Worm (Caenorhabditis elegans) whole organism, L4 larva: ENCODE measurements around the gene R10E9.4.
A peak's percentile ranks its signal among the peaks of the same experiment; 100 is the strongest.

Experiments
- F26F4.8 ChIP-seq: fragments of 200-800 bp; sonication (Bioruptor generic); conservative IDR thresholded peaks from 2 replicates; pipeline ENCODE4 v1.3.6; 2022; ENCODE audit warnings: missing genetic modification characterization, missing compliant biosample characterization
- F44E2.7 ChIP-seq: fragments of 200-800 bp; sonication (Bioruptor generic); IDR thresholded peaks from 2 replicates; pipeline ENCODE4 v2.1.2; 2022; ENCODE audit warnings: missing genetic modification characterization, missing compliant biosample characterization
- T20F7.1 ChIP-seq: fragments of 200-800 bp; sonication (Bioruptor generic); optimal IDR thresholded peaks from 2 replicates; lab custom pipeline; 2018; ENCODE audit warnings: mild to moderate bottlenecking, missing genetic modification characterization, missing compliant biosample characterization
- Y5F2A.4 ChIP-seq: fragments of 200-800 bp; sonication (Bioruptor generic); optimal IDR thresholded peaks from 2 replicates; lab custom pipeline; 2018; ENCODE audit warnings: mild to moderate bottlenecking, missing genetic modification characterization, missing compliant biosample characterization
- aha-1 ChIP-seq: fragments of 150-350 bp; peaks from one replicate; lab custom pipeline; 2014; ENCODE audit warnings: missing biosample characterization, missing genetic modification characterization
- aly-2 ChIP-seq: sonication (generic microtip); optimal IDR thresholded peaks from 2 replicates; lab custom pipeline; 2018; ENCODE audit warnings: missing biosample characterization, missing genetic modification characterization
- attf-4 ChIP-seq: sonication (generic microtip); optimal IDR thresholded peaks from 3 replicates; lab custom pipeline; 2017; ENCODE audit warnings: missing biosample characterization, missing genetic modification characterization
- ceh-44 ChIP-seq: fragments of 200-800 bp; sonication (Bioruptor generic); IDR thresholded peaks from 2 replicates; pipeline ENCODE4 v1.3.6; 2022; ENCODE audit warnings: missing genetic modification reagents, missing genetic modification characterization, missing compliant biosample characterization
- ceh-82 ChIP-seq: sonication (generic microtip); optimal IDR thresholded peaks from 2 replicates; lab custom pipeline; 2017; ENCODE audit warnings: missing biosample characterization, missing genetic modification characterization
- ces-1 ChIP-seq: fragments of 150-350 bp; sonication (generic microtip); optimal IDR thresholded peaks from 4 replicates; lab custom pipeline; 2014; ENCODE audit warnings: missing biosample characterization, missing genetic modification reagents, missing genetic modification characterization
- daf-19 ChIP-seq: fragments of 200-800 bp; sonication (Bioruptor generic); conservative IDR thresholded peaks from 2 replicates; pipeline ENCODE4 v1.3.6; 2022; ENCODE audit warnings: missing genetic modification characterization, missing compliant biosample characterization
- daf-8 ChIP-seq: fragments of 200-800 bp; sonication (Bioruptor generic); IDR thresholded peaks from 2 replicates; pipeline ENCODE4 v1.3.6; 2022; ENCODE audit warnings: missing genetic modification characterization, missing compliant biosample characterization
- dmd-6 ChIP-seq: fragments of 200-800 bp; sonication (Bioruptor generic); IDR thresholded peaks from 2 replicates; pipeline ENCODE4 v1.3.6; 2022; ENCODE audit warnings: missing genetic modification reagents, missing genetic modification characterization, missing compliant biosample characterization
- dmd-8 ChIP-seq: fragments of 200-800 bp; sonication (Bioruptor generic); IDR thresholded peaks from 2 replicates; pipeline ENCODE4 v1.3.6; 2022; ENCODE audit warnings: missing genetic modification characterization, missing compliant biosample characterization
- dmd-9 ChIP-seq: fragments of 200-800 bp; sonication (Bioruptor generic); IDR thresholded peaks from 2 replicates; pipeline ENCODE4 v1.3.6; 2022; ENCODE audit warnings: missing genetic modification reagents, missing genetic modification characterization, missing compliant biosample characterization
- duxl-1 ChIP-seq: sonication (generic microtip); optimal IDR thresholded peaks from 2 replicates; lab custom pipeline; 2016; ENCODE audit warnings: mild to moderate bottlenecking, missing genetic modification characterization, moderate library complexity, missing compliant biosample characterization; ENCODE audit not compliant: poor library complexity
- egl-27 ChIP-seq: sonication (generic microtip); optimal IDR thresholded peaks from 3 replicates; lab custom pipeline; 2017; ENCODE audit warnings: missing biosample characterization, missing genetic modification reagents, missing genetic modification characterization
- egl-43 ChIP-seq: fragments of 200-800 bp; sonication (Bioruptor generic); IDR thresholded peaks from 2 replicates; pipeline ENCODE4 v1.3.6; 2022; ENCODE audit warnings: missing genetic modification reagents, missing genetic modification characterization, missing compliant biosample characterization
- hlh-11 ChIP-seq: fragments of 200-800 bp; sonication (Bioruptor generic); optimal IDR thresholded peaks from 2 replicates; lab custom pipeline; 2018; ENCODE audit warnings: mild to moderate bottlenecking, missing genetic modification characterization, missing compliant biosample characterization
- hlh-30 ChIP-seq: sonication (generic microtip); optimal IDR thresholded peaks from 2 replicates; lab custom pipeline; 2017; ENCODE audit warnings: antibody characterized with exemption, mild to moderate bottlenecking, missing genetic modification characterization, missing compliant biosample characterization; ENCODE audit not compliant: insufficient read depth
- hmg-1.1 ChIP-seq: fragments of 200-800 bp; sonication (Bioruptor generic); IDR thresholded peaks from 2 replicates; pipeline ENCODE4 v1.3.6; 2022; ENCODE audit warnings: missing genetic modification reagents, missing genetic modification characterization, missing compliant biosample characterization
- lin-29 ChIP-seq: fragments of 200-800 bp; sonication (Bioruptor generic); IDR thresholded peaks from 2 replicates; pipeline ENCODE4 v1.3.6; 2022; ENCODE audit warnings: missing genetic modification reagents, missing genetic modification characterization, missing compliant biosample characterization
- lin-38 ChIP-seq: fragments of 200-800 bp; sonication (Bioruptor generic); IDR thresholded peaks from 2 replicates; pipeline ENCODE4 v1.3.6; 2022; ENCODE audit warnings: missing genetic modification reagents, missing genetic modification characterization, missing compliant biosample characterization
- mdl-1 ChIP-seq, 2 experiments: fragments of 150-350 bp in 1 of 2; sonication (generic microtip) in 1 of 2; optimal IDR thresholded peaks; 2 replicates each; lab custom pipeline; 2014 to 2017; ENCODE audit warnings: missing biosample characterization in 2 of 2, missing genetic modification characterization in 2 of 2
- mep-1 ChIP-seq: fragments of 150-350 bp; sonication (generic microtip); optimal IDR thresholded peaks from 3 replicates; lab custom pipeline; 2014; ENCODE audit warnings: missing biosample characterization, missing genetic modification characterization
- mxl-2 ChIP-seq: fragments of 200-800 bp; sonication (Bioruptor generic); conservative IDR thresholded peaks from 2 replicates; pipeline ENCODE4 v1.3.6; 2022; ENCODE audit warnings: missing genetic modification reagents, missing genetic modification characterization, missing compliant biosample characterization
- nhr-102 ChIP-seq: sonication (generic microtip); optimal IDR thresholded peaks from 2 replicates; lab custom pipeline; 2016; ENCODE audit warnings: mild to moderate bottlenecking, missing genetic modification characterization, moderate library complexity, missing compliant biosample characterization
- nhr-25 ChIP-seq: sonication (generic microtip); optimal IDR thresholded peaks from 2 replicates; lab custom pipeline; 2017; ENCODE audit warnings: missing genetic modification characterization, mild to moderate bottlenecking, missing compliant biosample characterization, antibody characterized with exemption, moderate library complexity, borderline replicate concordance; ENCODE audit not compliant: insufficient read depth
- nhr-28 ChIP-seq: fragments of 150-350 bp; optimal IDR thresholded peaks from 2 replicates; lab custom pipeline; 2014; ENCODE audit warnings: missing biosample characterization, missing genetic modification characterization
- nhr-42 ChIP-seq: fragments of 200-800 bp; sonication (Bioruptor generic); IDR thresholded peaks from 2 replicates; pipeline ENCODE4 v1.3.6; 2022; ENCODE audit warnings: missing genetic modification characterization, missing compliant biosample characterization
- nhr-76 ChIP-seq: fragments of 150-350 bp; optimal IDR thresholded peaks from 2 replicates; lab custom pipeline; 2014; ENCODE audit warnings: missing biosample characterization, missing genetic modification characterization
- nhr-77 ChIP-seq: fragments of 150-350 bp; optimal IDR thresholded peaks from 2 replicates; lab custom pipeline; 2014; ENCODE audit warnings: missing biosample characterization, missing genetic modification characterization
- rbr-2 ChIP-seq: sonication (generic microtip); optimal IDR thresholded peaks from 2 replicates; lab custom pipeline; 2016; ENCODE audit warnings: missing genotype, missing genetic modification characterization, missing compliant biosample characterization
- sdz-12 ChIP-seq: fragments of 200-800 bp; sonication (Bioruptor generic); optimal IDR thresholded peaks from 2 replicates; lab custom pipeline; 2018; ENCODE audit warnings: mild to moderate bottlenecking, missing genetic modification characterization, missing compliant biosample characterization
- snpc-4 ChIP-seq: fragments of 150-350 bp; optimal IDR thresholded peaks from 2 replicates; lab custom pipeline; 2014; ENCODE audit warnings: missing biosample characterization, missing genetic modification characterization
- spr-3 ChIP-seq: fragments of 200-800 bp; sonication (Bioruptor generic); optimal IDR thresholded peaks from 2 replicates; lab custom pipeline; 2018; ENCODE audit warnings: mild to moderate bottlenecking, missing genetic modification characterization, missing compliant biosample characterization
- unc-130 ChIP-seq: sonication (generic microtip); optimal IDR thresholded peaks from 2 replicates; lab custom pipeline; 2016; ENCODE audit warnings: missing genetic modification reagents, missing genetic modification characterization, missing compliant biosample characterization
- unc-62 ChIP-seq, 3 experiments: fragments of 150-350 bp in 1 of 3; sonication (generic microtip); optimal IDR thresholded peaks in 2 of 3; peaks in 1 of 3; 1 replicate in 1 of 3; 2 replicates in 2 of 3; lab custom pipeline; 2014 to 2017; ENCODE audit warnings: missing biosample characterization in 3 of 3, missing genetic modification characterization in 3 of 3, missing genetic modification reagents in 3 of 3, missing genotype in 1 of 3
- zip-11 ChIP-seq: fragments of 200-800 bp; sonication (Bioruptor generic); IDR thresholded peaks from 2 replicates; pipeline ENCODE4 v1.3.6; 2022; ENCODE audit warnings: missing genetic modification characterization, missing compliant biosample characterization
- zip-2 ChIP-seq: fragments of 150-350 bp; optimal IDR thresholded peaks from 2 replicates; lab custom pipeline; 2014; ENCODE audit warnings: missing biosample characterization, missing genetic modification characterization
- ztf-7 ChIP-seq: fragments of 150-350 bp; optimal IDR thresholded peaks from 2 replicates; lab custom pipeline; 2014; ENCODE audit warnings: missing biosample characterization, missing genetic modification characterization

The R10E9.4 gene

ce11 chrIII:3959206-3959605 lies 13.4 kb downstream of the R10E9.4 start:
- peak; percentile 8 for TF ChIP-seq nhr-28
- TF ChIP-seq hlh-11: peak; percentile 20
- TF ChIP-seq nhr-102 (tag; lab: Kevin White, UChicago): no peak
- no peak for TF ChIP-seq aly-2 (tag; lab: Kevin White, UChicago)
- TF ChIP-seq hlh-30 (tag; lab: Kevin White, UChicago): peak; percentile 44
- peak; percentile 84 for TF ChIP-seq aha-1 (tag; lab: Kevin White, UChicago)
- no peak for TF ChIP-seq daf-8 (GFP tag; lab: Robert Waterston, UW)
- TF ChIP-seq egl-27 (tag; lab: Kevin White, UChicago): no peak
- peak in 1 of 2 experiments; percentile 25 for TF ChIP-seq mdl-1 (tag; optimal IDR thresholded peaks at IDR 0.05; lab: Kevin White, UChicago)
- peak; percentile 16; the same call in 1 of the 2 replicates for TF ChIP-seq dmd-6 (GFP tag; lab: Robert Waterston, UW)

DNA sequence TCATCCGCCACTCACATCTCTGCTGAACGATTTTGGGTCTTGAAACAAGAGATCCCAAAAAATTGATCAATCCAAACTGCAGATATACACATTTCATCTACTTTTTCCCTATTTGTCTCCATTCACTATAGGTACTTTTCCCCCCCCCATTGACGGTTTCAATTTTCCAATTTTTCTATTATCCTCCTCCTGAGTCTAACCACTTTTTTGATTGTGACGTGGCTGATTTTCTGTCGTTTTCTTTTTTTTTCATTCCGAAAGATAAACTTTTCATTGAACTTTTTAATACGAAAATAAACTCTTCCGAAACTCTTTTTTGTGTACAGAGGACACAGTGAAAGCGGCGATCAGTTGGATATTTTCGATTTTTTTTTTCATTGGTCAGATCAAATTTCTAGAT lies 14.7 kb downstream of the R10E9.4 start:
- TF ChIP-seq aha-1 (tag; lab: Kevin White, UChicago) (peak; percentile 60), unc-130 (no peak), lin-29 (GFP tag; lab: Robert Waterston, UW) (no peak)

DNA sequence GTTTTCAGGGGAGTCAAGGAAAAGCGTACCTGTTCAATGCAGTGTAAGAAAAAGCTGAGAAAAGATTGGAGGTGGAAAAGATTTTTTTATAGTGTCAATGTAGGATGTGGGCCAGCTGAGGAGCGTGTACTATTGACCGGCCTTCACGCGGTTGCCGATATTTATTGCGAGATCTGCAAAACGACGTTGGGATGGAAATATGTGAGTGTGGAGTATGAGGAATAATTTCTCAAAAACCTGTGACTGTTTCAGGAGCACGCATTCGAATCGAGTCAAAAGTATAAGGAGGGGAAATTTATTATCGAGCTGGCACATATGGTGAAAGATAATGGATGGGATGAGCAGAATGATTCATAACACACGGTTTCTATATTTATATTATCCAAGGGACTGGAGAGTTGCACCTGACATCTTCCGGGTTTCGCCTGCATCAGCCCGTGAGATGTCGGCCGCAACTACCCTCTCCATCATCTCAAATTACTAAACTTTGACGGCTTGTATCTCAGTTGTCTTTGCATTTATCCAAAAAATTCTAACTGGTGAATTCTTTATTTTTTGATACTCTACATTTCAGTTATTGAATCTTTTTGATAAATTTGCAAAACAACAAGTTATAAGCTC lies 15.4 kb downstream of the R10E9.4 start:
- TF ChIP-seq sdz-12 (GFP tag; lab: Kevin White, UChicago) (no peak), nhr-76 (tag; lab: Kevin White, UChicago) (no peak), dmd-8 (GFP tag; lab: Robert Waterston, UW) (no peak), egl-43 (GFP tag; lab: Robert Waterston, UW) (0 out of 2 replicates have a peak, but pooled peaks have one; percentile 53), rbr-2 (tag; lab: Kevin White, UChicago) (no peak), mep-1 (no peak), aha-1 (tag; lab: Kevin White, UChicago) (peak; percentile 18), mxl-2 (GFP tag; lab: Robert Waterston, UW) (no peak), nhr-77 (tag; lab: Kevin White, UChicago) (no peak), daf-19 (GFP tag; lab: Robert Waterston, UW) (0 out of 2 replicates have a peak, but pooled peaks have one; percentile 62), F26F4.8 (GFP tag; lab: Robert Waterston, UW) (no peak), hmg-1.1 (no peak), Y5F2A.4 (GFP tag; lab: Kevin White, UChicago) (no peak), lin-38 (GFP tag; lab: Robert Waterston, UW) (no peak), zip-2 (no peak), T20F7.1 (no peak), duxl-1 (tag; lab: Kevin White, UChicago) (no peak), attf-4 (tag; lab: Kevin White, UChicago) (no peak), spr-3 (GFP tag; lab: Kevin White, UChicago) (no peak), nhr-25 (tag; lab: Kevin White, UChicago) (no peak), dmd-9 (GFP tag; lab: Robert Waterston, UW) (no peak), F44E2.7 (GFP tag; lab: Robert Waterston, UW) (no peak), zip-11 (no peak), snpc-4 (peak; percentile 1), ztf-7 (tag; lab: Kevin White, UChicago) (no peak), aly-2 (tag; lab: Kevin White, UChicago) (no peak), ces-1 (GFP tag; lab: Kevin White, UChicago) (no peak), unc-62 (GFP tag; optimal IDR thresholded peaks at IDR 0.05 in 1 of 2; lab: Kevin White, UChicago) (no peak), unc-62 (tag; optimal IDR thresholded peaks at IDR 0.05; lab: Kevin White, UChicago) (no peak), ceh-44 (GFP tag; lab: Robert Waterston, UW) (no peak), nhr-42 (no peak), ceh-82 (tag; lab: Kevin White, UChicago) (no peak)
